Worm (Caenorhabditis elegans): ENCODE data around the gene C01B10.3.

Gene C01B10.3

DNA sequence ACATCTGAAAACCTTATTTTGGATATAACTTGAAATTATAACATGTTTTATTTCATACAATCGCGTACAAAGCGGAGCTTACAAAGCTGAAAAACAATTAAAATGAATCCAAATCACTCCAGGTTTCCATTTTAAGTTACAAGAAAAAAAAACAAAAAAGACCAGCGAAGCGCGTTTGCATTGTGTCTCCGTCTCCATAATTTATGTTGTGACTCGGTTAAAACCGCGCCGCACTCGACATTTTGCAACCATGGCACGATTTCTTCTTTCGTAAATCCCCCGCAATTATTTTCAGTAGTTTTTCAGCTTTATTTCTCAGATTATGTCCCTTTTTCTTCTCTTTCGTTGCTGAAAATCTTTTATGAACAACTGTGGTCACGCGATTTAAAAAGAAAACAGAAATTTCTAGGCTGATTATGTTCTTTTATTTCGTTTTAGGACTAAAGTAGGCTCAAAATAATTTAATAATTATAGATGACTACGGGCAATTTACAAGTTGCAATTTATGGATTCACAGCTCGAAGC, 35.7 kb downstream of the C01B10.3 start, which contains the start of the genes F38A5.2 and dnj-11:
Gene F38A5.2, minus strand, starts transcription at position 4 of the 525 bp plus-strand sequence.
Gene dnj-11, plus strand, starts transcription at position 475 of the 525 bp plus-strand sequence.
- TF ChIP-seq ceh-82 (tag; optimal IDR thresholded peaks at IDR 0.05): no peak
- TF ChIP-seq nhr-237 (tag; optimal IDR thresholded peaks at IDR 0.05): no peak
- TF ChIP-seq ama-1 (optimal IDR thresholded peaks at IDR 0.05): peak; percentile 42
- peak; percentile 93 for TF ChIP-seq C34F6.9 (tag; optimal IDR thresholded peaks at IDR 0.05)
- no peak for TF ChIP-seq ztf-11 (tag; optimal IDR thresholded peaks at IDR 0.05)
- no peak for TF ChIP-seq Y55F3AM.14 (GFP tag; optimal IDR thresholded peaks at IDR 0.05)
- TF ChIP-seq ZK546.5 (tag; optimal IDR thresholded peaks at IDR 0.05): no peak
- TF ChIP-seq sma-3 (GFP tag; optimal IDR thresholded peaks at IDR 0.05): peak; percentile 81
- TF ChIP-seq peb-1 (tag; optimal IDR thresholded peaks at IDR 0.05): no peak
- TF ChIP-seq nhr-12 (tag; optimal IDR thresholded peaks at IDR 0.05): no peak
- TF ChIP-seq mbf-1 (tag; optimal IDR thresholded peaks at IDR 0.05): no peak
- TF ChIP-seq nhr-21 (tag; optimal IDR thresholded peaks at IDR 0.05): peak; percentile 76
- no peak for TF ChIP-seq dmd-4 (tag; optimal IDR thresholded peaks at IDR 0.05)
- peak; percentile 16 for TF ChIP-seq blmp-1 (tag; optimal IDR thresholded peaks at IDR 0.05; ENCODE audit: insufficient read depth)
- no peak for TF ChIP-seq mdl-1 (tag; optimal IDR thresholded peaks at IDR 0.05)
- TF ChIP-seq fos-1 (tag; optimal IDR thresholded peaks at IDR 0.05): peak; percentile 72
- TF ChIP-seq unc-62 (GFP tag; optimal IDR thresholded peaks at IDR 0.05): no peak
- TF ChIP-seq ztf-1 (GFP tag; conservative IDR thresholded peaks at IDR 0.05): no peak
- TF ChIP-seq aly-2 (tag; optimal IDR thresholded peaks at IDR 0.05): no peak
- peak; percentile 88 for TF ChIP-seq sma-9 (GFP tag; optimal IDR thresholded peaks at IDR 0.05)
- TF ChIP-seq sma-9 (tag; optimal IDR thresholded peaks at IDR 0.05): no peak
- TF ChIP-seq F13H6.1 (tag; optimal IDR thresholded peaks at IDR 0.05): peak; percentile 74
- TF ChIP-seq lin-13 (GFP tag; optimal IDR thresholded peaks at IDR 0.05): peak; percentile 83
- no peak for TF ChIP-seq skn-1 (tag; optimal IDR thresholded peaks at IDR 0.05)
- TF ChIP-seq nhr-25 (tag; optimal IDR thresholded peaks at IDR 0.05): no peak
- TF ChIP-seq unc-39 (tag; optimal IDR thresholded peaks at IDR 0.05): no peak
- TF ChIP-seq crh-2 (tag; optimal IDR thresholded peaks at IDR 0.05): peak; percentile 87
- peak; percentile 38 for TF ChIP-seq mab-5 (tag; optimal IDR thresholded peaks at IDR 0.05)
- TF ChIP-seq lin-39 (tag; optimal IDR thresholded peaks at IDR 0.05): no peak
- peak; percentile 87 for TF ChIP-seq nhr-129 (tag; optimal IDR thresholded peaks at IDR 0.05)
- peak; percentile 83 for TF ChIP-seq lin-11 (tag; optimal IDR thresholded peaks at IDR 0.05)
- TF ChIP-seq ztf-4 (tag; optimal IDR thresholded peaks at IDR 0.05): peak; percentile 47
- TF ChIP-seq elt-1 (tag; optimal IDR thresholded peaks at IDR 0.05): no peak
- TF ChIP-seq elt-3 (tag; optimal IDR thresholded peaks at IDR 0.05): no peak
- TF ChIP-seq egl-27 (tag; optimal IDR thresholded peaks at IDR 0.05): peak; percentile 69
- peak; percentile 37 for TF ChIP-seq zag-1 (tag; optimal IDR thresholded peaks at IDR 0.05)
- no peak for TF ChIP-seq nhr-11 (tag; optimal IDR thresholded peaks at IDR 0.05)
- peak; percentile 50 for TF ChIP-seq sem-4 (tag; optimal IDR thresholded peaks at IDR 0.05)
- peak; percentile 66 for TF ChIP-seq ceh-16 (tag; optimal IDR thresholded peaks at IDR 0.05)
- peak; percentile 50 for TF ChIP-seq snpc-4 (tag; optimal IDR thresholded peaks at IDR 0.05)
- peak; percentile 7 for TF ChIP-seq R02D3.7 (tag; optimal IDR thresholded peaks at IDR 0.05)
- peak; percentile 97 for TF ChIP-seq unc-55 (GFP tag; optimal IDR thresholded peaks at IDR 0.05)
- no peak for TF ChIP-seq nhr-10 (tag; optimal IDR thresholded peaks at IDR 0.05)
- no peak for TF ChIP-seq alr-1 (tag; optimal IDR thresholded peaks at IDR 0.05)
- peak; percentile 64 to 90 for TF ChIP-seq lsy-2 (tag; optimal IDR thresholded peaks at IDR 0.05)
- no peak for TF ChIP-seq nhr-77 (tag; optimal IDR thresholded peaks at IDR 0.05)
- no peak for TF ChIP-seq nhr-23 (tag; optimal IDR thresholded peaks at IDR 0.05)
- no peak for TF ChIP-seq nhr-6 (tag; optimal IDR thresholded peaks at IDR 0.05)
- peak; percentile 77 for TF ChIP-seq gmeb-1 (tag; optimal IDR thresholded peaks at IDR 0.05)

Measured in whole organism, L2 larva.